Worm (Caenorhabditis elegans) whole organism, midembryonic: ENCODE data around the gene K01B6.4.
A peak's percentile ranks its signal among the peaks of the same experiment; 100 is the strongest.

Experiments used
- T22C8.4 ChIP-seq: fragments of 200-800 bp; sonication (Bioruptor generic); IDR thresholded peaks from 2 replicates; pipeline ENCODE4 v1.3.6; 2022; ENCODE audit warnings: missing genetic modification characterization, missing compliant biosample characterization
- cog-1 ChIP-seq: sonication (generic microtip); optimal IDR thresholded peaks from 2 replicates; lab custom pipeline; 2016; ENCODE audit warnings: missing genetic modification characterization, missing compliant biosample characterization
- flt-1 ChIP-seq: fragments of 200-800 bp; sonication (Bioruptor generic); IDR thresholded peaks from 2 replicates; pipeline ENCODE4 v1.3.6; 2022; ENCODE audit warnings: missing genetic modification characterization, missing compliant biosample characterization
- klf-2 ChIP-seq: fragments of 200-800 bp; sonication (Bioruptor generic); conservative IDR thresholded peaks from 2 replicates; pipeline ENCODE4 v1.3.6; 2022; ENCODE audit warnings: missing genetic modification reagents, missing genetic modification characterization, missing compliant biosample characterization
- med-1 ChIP-seq: sonication (generic microtip); optimal IDR thresholded peaks from 2 replicates; lab custom pipeline; 2017; ENCODE audit warnings: missing genetic modification characterization, mild to moderate bottlenecking, missing compliant biosample characterization, antibody characterized with exemption, missing genetic modification reagents; ENCODE audit not compliant: insufficient read depth
- ref-1 ChIP-seq: fragments of 200-800 bp; sonication (Bioruptor generic); conservative IDR thresholded peaks from 2 replicates; pipeline ENCODE4 v1.3.6; 2022; ENCODE audit warnings: missing genetic modification reagents, missing genetic modification characterization, missing compliant biosample characterization
- tab-1 ChIP-seq: fragments of 200-800 bp; sonication (Bioruptor generic); IDR thresholded peaks from 2 replicates; pipeline ENCODE4 v1.3.6; 2022; ENCODE audit warnings: missing genetic modification characterization, missing compliant biosample characterization
- ztf-23 ChIP-seq: fragments of 200-800 bp; sonication (Bioruptor generic); IDR thresholded peaks from 2 replicates; pipeline ENCODE4 v1.3.6; 2022; ENCODE audit warnings: missing genetic modification reagents, missing genetic modification characterization, missing compliant biosample characterization
- ztf-29 ChIP-seq: fragments of 200-800 bp; sonication (Bioruptor generic); IDR thresholded peaks from 2 replicates; pipeline ENCODE4 v1.3.6; 2022; ENCODE audit warnings: missing genetic modification reagents, missing genetic modification characterization, missing compliant biosample characterization

Gene K01B6.4

DNA sequence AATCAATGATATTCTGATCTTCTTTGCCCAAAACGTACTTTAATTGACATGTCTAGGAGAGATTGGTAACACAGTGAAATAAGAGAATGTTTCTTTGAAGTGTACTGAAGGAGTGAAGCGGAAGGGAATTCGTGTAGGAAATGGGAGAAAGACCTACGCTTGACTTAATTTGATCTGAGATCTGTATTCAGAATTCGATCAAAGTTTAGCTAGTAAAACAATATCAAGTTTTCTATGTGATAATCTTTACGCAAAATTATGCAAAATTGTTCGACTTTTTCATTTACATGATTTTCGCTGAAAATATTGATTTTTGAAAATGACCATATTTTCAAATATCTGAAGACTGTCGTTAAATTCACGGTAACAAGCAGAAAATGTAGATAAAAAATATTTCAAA is at the start of gene K01B6.4:
K01B6.4 (minus strand) TSS at position 101 of the 400 bp plus-strand sequence.
- TF ChIP-seq med-1 (GFP tag; lab: Kevin White, UChicago) = no peak

DNA sequence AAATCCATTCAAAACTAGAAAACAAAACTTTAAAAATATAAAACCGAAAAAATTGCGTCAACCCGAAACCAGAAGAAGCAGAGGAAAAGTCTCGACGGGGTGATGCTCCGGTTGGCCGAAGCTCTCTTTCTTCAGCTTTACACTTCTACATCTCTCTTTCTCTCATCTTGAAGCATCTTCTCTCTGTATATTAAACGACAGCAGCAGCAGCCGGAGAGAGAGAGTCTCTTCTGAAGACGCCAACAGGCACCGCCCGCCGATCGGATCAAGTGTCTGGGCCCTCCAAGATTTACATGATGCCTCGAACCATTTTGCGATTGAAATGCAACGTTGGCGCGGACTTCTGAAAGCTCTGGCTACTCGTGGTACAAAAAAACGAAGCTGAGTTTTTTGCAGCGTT is 49.5 kb upstream of the K01B6.4 start:
- TF ChIP-seq ztf-23 (GFP tag; lab: Robert Waterston, UW) (0 out of 2 replicates have a peak, but pooled peaks have one; percentile 14), flt-1 (GFP tag; lab: Robert Waterston, UW) (no peak), tab-1 (GFP tag; lab: Robert Waterston, UW) (no peak)

DNA sequence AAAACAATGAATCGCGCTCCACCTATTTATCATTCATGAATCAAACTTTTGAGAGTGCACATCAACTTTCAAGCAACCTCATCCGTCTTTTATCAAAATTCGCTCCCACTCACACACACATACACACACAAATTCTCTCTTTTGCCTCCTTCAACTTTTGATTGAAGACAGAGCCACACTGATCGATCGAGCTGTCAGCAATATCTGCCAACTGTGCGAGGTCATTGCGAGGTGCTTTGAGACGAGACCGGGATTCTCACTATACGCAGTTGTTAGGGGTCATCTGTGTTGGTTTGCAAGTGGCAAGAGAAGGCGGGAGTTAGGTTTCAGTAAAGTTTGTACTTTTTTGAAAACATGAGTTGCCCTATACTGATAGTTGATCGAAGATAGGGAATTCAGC is 48.9 kb upstream of the K01B6.4 start:
- no peak for TF ChIP-seq med-1 (GFP tag; lab: Kevin White, UChicago)
- TF ChIP-seq cog-1 (tag; lab: Kevin White, UChicago) = no peak
- TF ChIP-seq T22C8.4 (GFP tag; lab: Robert Waterston, UW) = no peak
- no peak for TF ChIP-seq ref-1
- no peak for TF ChIP-seq tab-1 (GFP tag; lab: Robert Waterston, UW)
- no peak for TF ChIP-seq ztf-23 (GFP tag; lab: Robert Waterston, UW)
- TF ChIP-seq flt-1 (GFP tag; lab: Robert Waterston, UW) = no peak
- no peak for TF ChIP-seq klf-2 (GFP tag; lab: Robert Waterston, UW)

DNA sequence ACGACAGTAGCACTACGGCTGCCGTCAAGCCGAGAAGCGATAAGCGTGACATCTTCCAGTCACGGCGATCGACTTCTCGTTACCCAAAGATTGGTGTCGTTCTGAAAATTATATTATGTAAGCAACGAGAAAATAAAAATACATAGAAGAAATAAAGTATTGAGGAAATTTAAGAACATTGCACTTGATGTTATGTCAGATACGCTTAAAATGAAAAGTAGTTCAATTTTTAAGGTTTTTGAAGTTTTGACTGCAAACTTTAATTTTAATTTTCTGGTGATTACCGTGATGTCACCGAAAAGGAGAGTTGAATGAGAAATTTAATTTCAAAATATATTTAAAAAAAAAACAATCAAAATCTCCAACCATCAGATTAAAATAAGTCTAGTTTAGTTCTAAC is 47.1 kb upstream of the K01B6.4 start, which contains the start of gene emb-9:
emb-9 (minus strand) TSS at position 101 of the 400 bp plus-strand sequence.
- no peak for TF ChIP-seq ref-1
- no peak for TF ChIP-seq ztf-23 (GFP tag; lab: Robert Waterston, UW)
- TF ChIP-seq ztf-29 (GFP tag; lab: Robert Waterston, UW) = no peak
- no peak for TF ChIP-seq cog-1 (tag; lab: Kevin White, UChicago)
- TF ChIP-seq flt-1 (GFP tag; lab: Robert Waterston, UW) = no peak
- TF ChIP-seq klf-2 (GFP tag; lab: Robert Waterston, UW) = no peak
- TF ChIP-seq tab-1 (GFP tag; lab: Robert Waterston, UW) = no peak
- no peak for TF ChIP-seq T22C8.4 (GFP tag; lab: Robert Waterston, UW)
- TF ChIP-seq med-1 (GFP tag; lab: Kevin White, UChicago) = no peak

DNA sequence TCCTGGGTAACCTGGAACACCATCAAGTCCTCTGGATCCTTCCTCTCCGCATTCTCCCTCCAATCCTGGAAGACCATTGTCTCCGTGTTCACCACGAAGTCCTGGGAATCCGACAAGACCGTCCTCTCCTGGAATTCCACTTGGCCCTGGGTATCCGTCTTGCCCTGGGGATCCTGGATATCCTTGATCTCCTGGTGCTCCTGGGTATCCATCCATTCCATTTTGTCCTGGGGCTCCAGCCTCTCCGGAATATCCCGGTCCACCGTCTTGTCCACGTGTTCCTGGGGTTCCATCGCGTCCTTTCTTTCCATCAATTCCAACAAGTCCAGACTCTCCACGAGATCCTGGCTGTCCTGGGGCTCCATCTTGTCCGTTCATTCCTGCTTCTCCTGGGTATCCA is 42.8 kb upstream of the K01B6.4 start:
- TF ChIP-seq ztf-23 (GFP tag; lab: Robert Waterston, UW) = no peak
- TF ChIP-seq tab-1 (GFP tag; lab: Robert Waterston, UW) = no peak
- TF ChIP-seq T22C8.4 (GFP tag; lab: Robert Waterston, UW) = no peak
- no peak for TF ChIP-seq ref-1
- TF ChIP-seq med-1 (GFP tag; lab: Kevin White, UChicago) = no peak
- TF ChIP-seq cog-1 (tag; lab: Kevin White, UChicago) = no peak
- no peak for TF ChIP-seq klf-2 (GFP tag; lab: Robert Waterston, UW)
- no peak for TF ChIP-seq flt-1 (GFP tag; lab: Robert Waterston, UW)
- TF ChIP-seq ztf-29 (GFP tag; lab: Robert Waterston, UW) = no peak

DNA sequence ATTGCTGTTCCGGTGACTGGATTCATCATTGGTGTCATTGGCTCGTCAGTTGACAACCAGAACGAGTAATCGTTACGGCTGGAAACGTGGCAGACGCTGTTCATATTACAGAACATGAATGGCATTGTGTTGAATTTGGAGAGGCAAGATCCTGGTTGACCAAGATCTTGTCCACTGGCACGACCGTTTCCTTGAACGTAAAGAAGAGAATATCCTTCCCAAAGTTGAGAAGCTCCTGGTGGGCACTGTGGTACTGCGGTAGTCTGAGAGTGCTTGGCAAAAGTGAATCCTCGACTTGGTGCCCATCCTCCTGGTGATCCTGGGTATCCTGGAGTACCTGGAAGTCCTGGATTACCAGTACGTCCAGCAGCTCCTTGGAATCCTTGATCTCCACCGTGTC is 40.7 kb upstream of the K01B6.4 start:
- TF ChIP-seq ztf-29 (GFP tag; lab: Robert Waterston, UW) (no peak), klf-2 (GFP tag; lab: Robert Waterston, UW) (no peak)

DNA sequence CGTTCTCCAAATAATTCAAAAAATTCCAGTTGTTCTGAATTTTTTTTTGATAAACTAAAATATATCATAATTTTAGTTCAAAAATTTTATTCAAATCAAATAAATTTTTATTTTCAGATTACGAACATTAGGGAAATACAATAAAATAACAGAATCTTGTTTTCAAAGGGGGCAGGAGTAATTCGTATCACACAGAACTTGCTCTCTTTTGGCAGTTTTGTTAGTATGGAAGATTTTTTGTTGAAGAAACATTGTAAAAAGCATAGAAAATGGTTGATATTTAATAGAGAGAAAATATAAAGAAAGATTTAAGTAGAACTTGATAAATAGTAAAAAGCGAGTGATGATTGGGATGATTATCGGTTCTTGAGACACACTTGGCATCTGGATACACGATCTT is 39.6 kb upstream of the K01B6.4 start:
- TF ChIP-seq klf-2 (GFP tag; lab: Robert Waterston, UW) = no peak
- no peak for TF ChIP-seq T22C8.4 (GFP tag; lab: Robert Waterston, UW)
- TF ChIP-seq ref-1 = no peak
- TF ChIP-seq med-1 (GFP tag; lab: Kevin White, UChicago) = no peak
- TF ChIP-seq flt-1 (GFP tag; lab: Robert Waterston, UW) = no peak
- TF ChIP-seq tab-1 (GFP tag; lab: Robert Waterston, UW) = no peak
- no peak for TF ChIP-seq ztf-23 (GFP tag; lab: Robert Waterston, UW)
- TF ChIP-seq ztf-29 (GFP tag; lab: Robert Waterston, UW) = no peak
- no peak for TF ChIP-seq cog-1 (tag; lab: Kevin White, UChicago)

DNA sequence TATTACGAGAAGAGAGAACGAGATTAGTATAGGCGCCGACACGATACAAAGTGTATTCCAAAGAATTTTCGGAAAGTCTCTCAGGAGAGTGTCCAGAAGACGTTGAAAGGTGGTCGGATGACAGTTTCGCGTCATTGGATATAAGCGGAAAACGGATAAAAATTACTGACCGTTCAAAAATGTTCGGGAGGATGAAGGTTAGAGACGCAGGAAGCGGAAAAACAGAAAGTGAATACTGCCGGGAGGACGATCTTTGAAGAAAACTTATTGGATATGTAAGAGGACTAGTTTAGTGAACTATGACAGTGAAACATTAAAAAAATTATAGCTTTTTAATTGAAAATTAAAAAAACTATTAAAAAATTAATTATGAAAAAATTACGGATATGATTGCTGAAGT is 37.8 kb upstream of the K01B6.4 start:
- TF ChIP-seq T22C8.4 (GFP tag; lab: Robert Waterston, UW) (no peak), klf-2 (GFP tag; lab: Robert Waterston, UW) (no peak), ref-1 (no peak), tab-1 (GFP tag; lab: Robert Waterston, UW) (no peak), cog-1 (tag; lab: Kevin White, UChicago) (no peak), ztf-29 (GFP tag; lab: Robert Waterston, UW) (no peak), flt-1 (GFP tag; lab: Robert Waterston, UW) (no peak), med-1 (GFP tag; lab: Kevin White, UChicago) (no peak)

DNA sequence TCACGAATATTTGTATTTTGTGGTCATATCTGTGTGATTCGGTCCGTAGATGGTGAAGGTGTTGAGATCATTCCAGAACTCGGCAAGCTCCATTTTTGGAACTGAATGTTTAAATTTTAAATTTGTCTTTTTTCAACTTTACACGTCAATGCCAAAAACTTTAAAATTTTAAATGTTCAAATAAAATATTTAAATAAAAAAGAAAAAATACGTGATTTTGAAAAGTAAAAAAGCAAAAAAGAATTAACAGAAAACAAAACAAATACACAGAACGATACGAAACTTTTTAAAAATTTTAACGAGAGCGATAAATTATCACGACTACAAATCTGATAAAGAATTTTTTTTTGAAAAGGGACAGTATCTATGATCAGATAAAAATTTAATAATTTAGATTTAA is 36.9 kb upstream of the K01B6.4 start, which contains the start of gene elo-4:
elo-4 (minus strand) TSS at position 101 of the 400 bp plus-strand sequence.
- TF ChIP-seq flt-1 (GFP tag; lab: Robert Waterston, UW) (no peak), ztf-29 (GFP tag; lab: Robert Waterston, UW) (no peak), med-1 (GFP tag; lab: Kevin White, UChicago) (no peak), cog-1 (tag; lab: Kevin White, UChicago) (no peak), klf-2 (GFP tag; lab: Robert Waterston, UW) (no peak), ref-1 (no peak), tab-1 (GFP tag; lab: Robert Waterston, UW) (no peak), ztf-23 (GFP tag; lab: Robert Waterston, UW) (no peak), T22C8.4 (GFP tag; lab: Robert Waterston, UW) (no peak)

DNA sequence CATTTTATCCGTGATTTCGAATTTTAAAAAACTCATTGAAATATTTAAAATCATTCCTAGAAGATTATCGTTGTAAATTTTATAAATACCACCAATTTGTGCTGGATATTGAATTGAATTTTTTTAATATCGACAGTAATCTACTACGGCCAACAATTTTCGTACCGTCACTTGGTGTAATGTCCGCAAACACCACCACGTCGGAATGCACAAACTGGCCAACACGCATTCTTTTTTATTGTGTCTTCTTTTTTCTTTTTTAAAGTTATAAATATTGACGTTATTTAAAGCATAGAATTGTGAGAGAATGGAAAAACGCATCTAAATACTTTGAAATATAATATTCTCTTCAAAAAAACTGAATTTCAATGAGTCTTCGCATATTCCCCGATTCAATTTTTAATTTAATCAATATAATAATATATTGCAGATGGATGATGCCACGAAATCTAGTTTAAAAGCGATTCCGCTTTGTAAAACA is 33.9 kb upstream of the K01B6.4 start, which contains the start of gene ufc-1:
ufc-1 (plus strand) TSS at position 431 of the 481 bp plus-strand sequence.
- TF ChIP-seq klf-2 (GFP tag; lab: Robert Waterston, UW) (no peak), cog-1 (tag; lab: Kevin White, UChicago) (no peak), T22C8.4 (GFP tag; lab: Robert Waterston, UW) (no peak), ref-1 (no peak), med-1 (GFP tag; lab: Kevin White, UChicago) (no peak), ztf-29 (GFP tag; lab: Robert Waterston, UW) (no peak), flt-1 (GFP tag; lab: Robert Waterston, UW) (no peak), ztf-23 (GFP tag; lab: Robert Waterston, UW) (no peak), tab-1 (GFP tag; lab: Robert Waterston, UW) (no peak)
